Worm (Caenorhabditis elegans): ENCODE data around the gene noca-2.
A peak's percentile ranks its signal among the peaks of the same experiment; 100 is the strongest.

Gene noca-2

DNA sequence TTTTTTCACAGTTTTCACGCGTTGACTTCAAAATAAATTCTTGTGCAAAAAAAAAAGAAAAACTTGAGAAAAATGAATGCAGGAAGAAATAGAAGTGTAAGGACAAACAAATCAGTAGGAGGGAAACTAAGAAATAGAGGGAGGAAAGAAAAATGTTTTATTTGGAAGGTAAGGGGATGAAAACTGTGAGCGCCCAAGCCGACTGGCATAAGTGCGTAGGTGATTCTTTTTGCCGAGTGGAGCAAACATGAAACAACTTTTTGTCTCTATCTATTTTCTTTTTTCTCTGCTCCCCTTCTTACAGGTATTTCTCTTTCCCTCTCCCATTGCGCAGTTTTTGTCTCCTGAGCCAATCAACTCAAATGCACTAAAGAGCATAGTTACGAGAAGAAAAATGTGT, 51.8 kb downstream of the noca-2 start (continued):
- TF ChIP-seq daf-12 (tag; optimal IDR thresholded peaks at IDR 0.05), result no peak
- TF ChIP-seq snpc-4 (tag; optimal IDR thresholded peaks at IDR 0.05), result no peak
- TF ChIP-seq zip-11 (GFP tag; IDR thresholded peaks at IDR 0.05), result no peak

- TF ChIP-seq fos-1 (tag; optimal IDR thresholded peaks at IDR 0.05) (no peak), unc-39 (tag; optimal IDR thresholded peaks at IDR 0.05) (no peak), tra-1 (GFP tag; IDR thresholded peaks at IDR 0.05) (0 out of 2 replicates have a peak, but pooled peaks have one; percentile 27), nhr-28 (tag; optimal IDR thresholded peaks at IDR 0.05) (peak; percentile 11), hlh-11 (tag; optimal IDR thresholded peaks at IDR 0.05) (peak; percentile 38), nhr-25 (tag; optimal IDR thresholded peaks at IDR 0.05; ENCODE audit: borderline replicate concordance, insufficient read depth) (peak; percentile 55), dmd-6 (GFP tag; IDR thresholded peaks at IDR 0.05) (no peak), dve-1 (tag; optimal IDR thresholded peaks at IDR 0.05; ENCODE audit: insufficient read depth) (peak; percentile 6), hmg-1.1 (GFP tag; IDR thresholded peaks at IDR 0.05) (no peak), arid-1 (GFP tag; conservative IDR thresholded peaks at IDR 0.05) (no peak), daf-16 (GFP tag; optimal IDR thresholded peaks at IDR 0.05) (no peak), daf-16 (tag; optimal IDR thresholded peaks at IDR 0.05) (peak; percentile 23), cey-2 (tag; optimal IDR thresholded peaks at IDR 0.05; ENCODE audit: borderline replicate concordance, insufficient read depth) (peak; percentile 39), attf-4 (tag; optimal IDR thresholded peaks at IDR 0.05) (no peak), F26F4.8 (GFP tag; conservative IDR thresholded peaks at IDR 0.05) (no peak), duxl-1 (tag; optimal IDR thresholded peaks at IDR 0.05; ENCODE audit: poor library complexity) (no peak), tag-97 (GFP tag; IDR thresholded peaks at IDR 0.05) (no peak), mxl-3 (GFP tag; optimal IDR thresholded peaks at IDR 0.05) (peak; percentile 65), Y48G9A.11 (GFP tag; IDR thresholded peaks at IDR 0.05) (no peak), mdl-1 (tag; optimal IDR thresholded peaks at IDR 0.05) (no peak), gei-8 (GFP tag; optimal IDR thresholded peaks at IDR 0.05) (no peak)
Measured at ce11 chrX:11720058-11720457, 53.1 kb downstream of the noca-2 start.

Measured in whole organism, L4 larva.